Worm (Caenorhabditis elegans) whole organism, late embryonic: ENCODE measurements around the gene ptr-6.

Experiments used
- K09A11.1 ChIP-seq: sonication (generic microtip); optimal IDR thresholded peaks from 2 replicates; lab custom pipeline; 2017; ENCODE audit warnings: antibody characterized with exemption, mild to moderate bottlenecking, missing genetic modification characterization, missing compliant biosample characterization; ENCODE audit not compliant: insufficient read depth
- ahr-1 ChIP-seq: sonication (generic microtip); optimal IDR thresholded peaks from 2 replicates; lab custom pipeline; 2016; ENCODE audit warnings: missing genetic modification characterization, missing compliant biosample characterization
- ceh-24 ChIP-seq: sonication (generic microtip); optimal IDR thresholded peaks from 2 replicates; lab custom pipeline; 2016; ENCODE audit warnings: mild to moderate bottlenecking, missing genetic modification characterization, missing compliant biosample characterization
- ceh-30 ChIP-seq: fragments of 150-350 bp; optimal IDR thresholded peaks from 2 replicates; lab custom pipeline; 2014; ENCODE audit warnings: missing biosample characterization, missing genetic modification characterization
- ceh-34 ChIP-seq: sonication (generic microtip); optimal IDR thresholded peaks from 2 replicates; lab custom pipeline; 2016; ENCODE audit warnings: mild to moderate bottlenecking, missing genetic modification characterization, missing compliant biosample characterization
- ceh-45 ChIP-seq: fragments of 200-800 bp; sonication (Bioruptor generic); IDR thresholded peaks from 2 replicates; pipeline ENCODE4 v1.3.6; 2022; ENCODE audit warnings: missing genetic modification reagents, missing genetic modification characterization, missing compliant biosample characterization
- ceh-48 ChIP-seq: sonication (generic microtip); optimal IDR thresholded peaks from 2 replicates; lab custom pipeline; 2016; ENCODE audit warnings: missing genetic modification characterization, inconsistent platforms, missing compliant biosample characterization
- ceh-6 ChIP-seq: fragments of 200-800 bp; sonication (Bioruptor generic); optimal IDR thresholded peaks from 2 replicates; lab custom pipeline; 2018; ENCODE audit warnings: mild to moderate bottlenecking, missing genetic modification characterization, missing compliant biosample characterization
- ets-4 ChIP-seq: sonication (generic microtip); optimal IDR thresholded peaks from 2 replicates; lab custom pipeline; 2016; ENCODE audit warnings: missing genetic modification characterization, missing compliant biosample characterization
- eyg-1 ChIP-seq: sonication (generic microtip); optimal IDR thresholded peaks from 2 replicates; lab custom pipeline; 2016; ENCODE audit warnings: missing genotype, missing genetic modification characterization, missing compliant biosample characterization
- fkh-6 ChIP-seq: sonication (generic microtip); optimal IDR thresholded peaks from 2 replicates; lab custom pipeline; 2016; ENCODE audit warnings: missing genetic modification characterization, missing compliant biosample characterization
- hlh-30 ChIP-seq: sonication (generic microtip); optimal IDR thresholded peaks from 2 replicates; lab custom pipeline; 2017; ENCODE audit warnings: antibody characterized with exemption, missing genetic modification characterization, missing compliant biosample characterization; ENCODE audit not compliant: insufficient read depth
- odd-2 ChIP-seq: sonication (generic microtip); optimal IDR thresholded peaks from 2 replicates; lab custom pipeline; 2017; ENCODE audit warnings: antibody characterized with exemption, mild to moderate bottlenecking, missing genetic modification characterization, missing compliant biosample characterization
- pag-3 ChIP-seq: sonication (generic microtip); optimal IDR thresholded peaks from 2 replicates; lab custom pipeline; 2016; ENCODE audit warnings: missing compliant biosample characterization, missing genetic modification characterization, borderline replicate concordance
- pax-1 ChIP-seq: fragments of 150-350 bp; optimal IDR thresholded peaks from 2 replicates; lab custom pipeline; 2014; ENCODE audit warnings: missing biosample characterization, missing genetic modification characterization
- sox-4 ChIP-seq: sonication (generic microtip); optimal IDR thresholded peaks from 2 replicates; lab custom pipeline; 2017; ENCODE audit warnings: mild to moderate bottlenecking, missing genetic modification characterization, inconsistent platforms, missing compliant biosample characterization

The ptr-6 gene

ce11 chrII:5194066-5194465 is 52.6 kb downstream of the ptr-6 start, which contains the start of gene msp-49:
msp-49 (plus strand) TSS chrII:5194366.
- TF ChIP-seq ceh-30 (tag; lab: Kevin White, UChicago) = no peak
- no peak for TF ChIP-seq ets-4 (tag; lab: Kevin White, UChicago)
- no peak for TF ChIP-seq sox-4
- TF ChIP-seq hlh-30 (tag; lab: Kevin White, UChicago) = no peak
- TF ChIP-seq ceh-24 = no peak
- TF ChIP-seq eyg-1 (tag; lab: Kevin White, UChicago) = no peak
- TF ChIP-seq ceh-45 (GFP tag; lab: Robert Waterston, UW) = no peak
- no peak for TF ChIP-seq ceh-34
- no peak for TF ChIP-seq ahr-1 (tag; lab: Kevin White, UChicago)
- no peak for TF ChIP-seq pax-1
- TF ChIP-seq pag-3 (tag; lab: Kevin White, UChicago) = no peak
- TF ChIP-seq odd-2 (tag; lab: Kevin White, UChicago) = no peak
- TF ChIP-seq ceh-6 (GFP tag; lab: Kevin White, UChicago) = no peak
- no peak for TF ChIP-seq K09A11.1 (tag; lab: Kevin White, UChicago)
- TF ChIP-seq ceh-48 (tag; lab: Kevin White, UChicago) = no peak
- no peak for TF ChIP-seq fkh-6 (tag; lab: Kevin White, UChicago)
